Fruit fly (Drosophila melanogaster) whole organism, embryonic: ENCODE results near the gene CG17633.

Experiments
- ATbp ChIP-seq: fragments of 200-800 bp; sonication (Bioruptor generic); optimal IDR thresholded peaks from 2 replicates; lab custom pipeline; 2017; ENCODE audit warnings: missing biosample characterization, mild to moderate bottlenecking, missing genetic modification characterization, missing genetic modification reagents
- Abd-B ChIP-seq: fragments of 200-800 bp; sonication (Bioruptor generic); optimal IDR thresholded peaks from 2 replicates; lab custom pipeline; 2018; ENCODE audit warnings: missing biosample characterization, mild to moderate bottlenecking, missing genetic modification characterization, moderate library complexity
- Ada2b ChIP-seq: fragments of 200-800 bp; sonication (Bioruptor generic); IDR thresholded peaks from 2 replicates; pipeline ENCODE4 v1.3.6; 2022; ENCODE audit warnings: missing biosample characterization, missing genetic modification characterization
- C15 ChIP-seq: fragments of 200-800 bp; sonication (Bioruptor generic); IDR thresholded peaks from 3 replicates; pipeline ENCODE4 v1.3.6; 2022; ENCODE audit warnings: missing biosample characterization, missing genetic modification characterization
- CG10321 ChIP-seq: fragments of 200-800 bp; sonication (Bioruptor generic); IDR thresholded peaks from 2 replicates; pipeline ENCODE4 v1.3.6; 2022; ENCODE audit warnings: missing biosample characterization, missing genetic modification characterization
- CG12155 ChIP-seq: fragments of 200-800 bp; sonication (Bioruptor generic); optimal IDR thresholded peaks from 3 replicates; lab custom pipeline; 2016; ENCODE audit warnings: missing biosample characterization, missing genetic modification characterization
- CG13287 ChIP-seq: fragments of 200-800 bp; sonication (Bioruptor generic); IDR thresholded peaks from 2 replicates; pipeline ENCODE4 v1.3.6; 2022; ENCODE audit warnings: missing biosample characterization, missing genetic modification characterization; ENCODE audit not compliant: partially characterized antibody
- CG1603 ChIP-seq: fragments of 200-800 bp; sonication (Bioruptor generic); optimal IDR thresholded peaks from 2 replicates; lab custom pipeline; 2019; ENCODE audit warnings: missing biosample characterization, mild to moderate bottlenecking, missing genetic modification characterization, moderate library complexity
- CG17186 ChIP-seq: fragments of 200-800 bp; sonication (Bioruptor generic); optimal IDR thresholded peaks from 3 replicates; lab custom pipeline; 2017; ENCODE audit warnings: missing biosample characterization, missing genetic modification reagents, missing genetic modification characterization
- CG17359 ChIP-seq: fragments of 200-800 bp; sonication (Bioruptor generic); optimal IDR thresholded peaks from 3 replicates; lab custom pipeline; 2018; ENCODE audit warnings: missing biosample characterization, mild to moderate bottlenecking, missing genetic modification characterization, moderate library complexity
- CG17568 ChIP-seq: fragments of 200-800 bp; sonication (Bioruptor generic); optimal IDR thresholded peaks from 2 replicates; lab custom pipeline; 2018; ENCODE audit warnings: missing biosample characterization, mild to moderate bottlenecking, missing genetic modification characterization, moderate library complexity
- CG1792 ChIP-seq: fragments of 200-800 bp; sonication (Bioruptor generic); optimal IDR thresholded peaks from 2 replicates; lab custom pipeline; 2016; ENCODE audit warnings: missing biosample characterization, missing genetic modification characterization
- CG18011 ChIP-seq: fragments of 200-800 bp; sonication (Bioruptor generic); optimal IDR thresholded peaks from 2 replicates; lab custom pipeline; 2017; ENCODE audit warnings: missing biosample characterization, missing genetic modification characterization, mild to moderate bottlenecking, moderate library complexity, missing genotype
- CG2120 ChIP-seq: fragments of 200-800 bp; sonication (Bioruptor generic); optimal IDR thresholded peaks from 3 replicates; lab custom pipeline; 2016; ENCODE audit warnings: missing biosample characterization, missing genetic modification characterization
- CG2202 ChIP-seq: fragments of 200-800 bp; sonication (Bioruptor generic); optimal IDR thresholded peaks from 2 replicates; lab custom pipeline; 2018; ENCODE audit warnings: missing biosample characterization, mild to moderate bottlenecking, missing genetic modification characterization
- CG2875 ChIP-seq: fragments of 200-800 bp; sonication (Bioruptor generic); optimal IDR thresholded peaks from 2 replicates; lab custom pipeline; 2017; ENCODE audit warnings: missing biosample characterization, mild to moderate bottlenecking, missing genetic modification characterization, missing genetic modification reagents
- CG4707 ChIP-seq: fragments of 200-800 bp; sonication (Bioruptor generic); optimal IDR thresholded peaks from 2 replicates; lab custom pipeline; 2018; ENCODE audit warnings: missing biosample characterization, mild to moderate bottlenecking, missing genetic modification characterization, moderate library complexity
- CG7745 ChIP-seq: fragments of 200-800 bp; sonication (Bioruptor generic); optimal IDR thresholded peaks from 2 replicates; lab custom pipeline; 2018; ENCODE audit warnings: missing biosample characterization, mild to moderate bottlenecking, missing genetic modification characterization, moderate library complexity
- CG8359 ChIP-seq: fragments of 200-800 bp; sonication (Bioruptor generic); optimal IDR thresholded peaks from 2 replicates; lab custom pipeline; 2017; ENCODE audit warnings: missing biosample characterization, mild to moderate bottlenecking, missing genetic modification characterization, borderline replicate concordance
- CG9817 ChIP-seq: fragments of 200-800 bp; sonication (Bioruptor generic); optimal IDR thresholded peaks from 2 replicates; lab custom pipeline; 2018; ENCODE audit warnings: missing biosample characterization, mild to moderate bottlenecking, missing genetic modification characterization, moderate library complexity
- CHES-1-like ChIP-seq: fragments of 200-800 bp; sonication (Bioruptor generic); optimal IDR thresholded peaks from 2 replicates; lab custom pipeline; 2016; ENCODE audit warnings: missing biosample characterization, missing genetic modification characterization
- Dfd ChIP-seq, 2 experiments: fragments of >200 bp; optimal IDR thresholded peaks; 2 replicates each; lab custom pipeline; 2017; ENCODE audit warnings: missing biosample characterization in 2 of 2, missing genetic modification characterization in 2 of 2
- HLH3B ChIP-seq: fragments of 200-800 bp; sonication (Bioruptor generic); IDR thresholded peaks from 2 replicates; pipeline ENCODE4 v1.3.6; 2022; ENCODE audit warnings: missing biosample characterization, missing genetic modification characterization
- HLHmδ ChIP-seq: fragments of 200-800 bp; sonication (Bioruptor generic); optimal IDR thresholded peaks from 2 replicates; lab custom pipeline; 2018; ENCODE audit warnings: missing biosample characterization, mild to moderate bottlenecking, missing genetic modification characterization, moderate library complexity
- Hr3 ChIP-seq: fragments of 200-800 bp; sonication (Bioruptor generic); optimal IDR thresholded peaks from 3 replicates; lab custom pipeline; 2016; ENCODE audit warnings: missing biosample characterization, missing genetic modification characterization
- Hr51 ChIP-seq, 2 experiments: fragments of 200-800 bp; sonication (Bioruptor generic); optimal IDR thresholded peaks; 2 replicates in 1 of 2; 3 replicates in 1 of 2; lab custom pipeline; 2016 to 2018; ENCODE audit warnings: missing biosample characterization in 2 of 2, missing genetic modification characterization in 2 of 2, mild to moderate bottlenecking in 1 of 2, moderate library complexity in 1 of 2
- Hr78 ChIP-seq, 2 experiments: fragments of 200-800 bp in 1 of 2; fragments of >200 bp in 1 of 2; sonication (Bioruptor generic) in 1 of 2; optimal IDR thresholded peaks; 2 replicates each; lab custom pipeline; 2017 to 2019; ENCODE audit warnings: missing biosample characterization in 2 of 2, missing genetic modification characterization in 2 of 2, mild to moderate bottlenecking in 1 of 2, moderate library complexity in 1 of 2
- Optix ChIP-seq: fragments of 200-800 bp; sonication (Bioruptor generic); IDR thresholded peaks from 3 replicates; pipeline ENCODE4 v1.3.6; 2022; ENCODE audit warnings: missing biosample characterization, missing genetic modification characterization
- Rfx ChIP-seq: fragments of 200-800 bp; sonication (Bioruptor generic); IDR thresholded peaks from 2 replicates; pipeline ENCODE4 v1.3.6; 2022; ENCODE audit warnings: missing biosample characterization, missing genetic modification characterization
- abd-A ChIP-seq: fragments of 200-800 bp; sonication (Bioruptor generic); optimal IDR thresholded peaks from 3 replicates; lab custom pipeline; 2019; ENCODE audit warnings: missing biosample characterization, mild to moderate bottlenecking, missing genetic modification characterization, moderate library complexity
- aop ChIP-seq: fragments of 200-800 bp; sonication (Bioruptor generic); IDR thresholded peaks from 2 replicates; pipeline ENCODE4 v1.3.6; 2022; ENCODE audit warnings: missing biosample characterization, missing genetic modification characterization
- ase ChIP-seq: fragments of 200-800 bp; sonication (Bioruptor generic); IDR thresholded peaks from 3 replicates; pipeline ENCODE4 v1.3.6; 2022; ENCODE audit warnings: missing biosample characterization, missing genetic modification characterization
- ash1 ChIP-seq: fragments of 200-800 bp; sonication (Bioruptor generic); optimal IDR thresholded peaks from 2 replicates; lab custom pipeline; 2018; ENCODE audit warnings: missing biosample characterization, mild to moderate bottlenecking, missing genetic modification characterization
- bigmax ChIP-seq: fragments of 200-800 bp; sonication (Bioruptor generic); optimal IDR thresholded peaks from 2 replicates; lab custom pipeline; 2018; ENCODE audit warnings: missing biosample characterization, mild to moderate bottlenecking, missing genetic modification characterization
- chinmo ChIP-seq: fragments of 200-800 bp; sonication (Bioruptor generic); IDR thresholded peaks from 4 replicates; pipeline ENCODE4 v1.3.6; 2022; ENCODE audit warnings: missing biosample characterization, missing genetic modification characterization; ENCODE audit not compliant: partially characterized antibody
- crc ChIP-seq: fragments of 200-800 bp; sonication (Bioruptor generic); optimal IDR thresholded peaks from 2 replicates; lab custom pipeline; 2016; ENCODE audit warnings: missing biosample characterization, missing genetic modification characterization
- hkb ChIP-seq, 2 experiments: fragments of 200-800 bp in 1 of 2; fragments of >200 bp in 1 of 2; sonication (Bioruptor generic) in 1 of 2; IDR thresholded peaks in 1 of 2; optimal IDR thresholded peaks in 1 of 2; 2 replicates each; pipeline versions ENCODE4 v1.3.6 to Lab custom; 2017 to 2022; ENCODE audit warnings: missing biosample characterization in 1 of 2, missing genetic modification characterization in 1 of 2
- kay ChIP-seq: fragments of 200-800 bp; sonication (Bioruptor generic); optimal IDR thresholded peaks from 2 replicates; lab custom pipeline; 2016; ENCODE audit warnings: missing biosample characterization, missing genetic modification characterization
- knrl ChIP-seq: fragments of 200-800 bp; sonication (Bioruptor generic); IDR thresholded peaks from 3 replicates; pipeline ENCODE4 v1.3.6; 2022; ENCODE audit warnings: missing biosample characterization, missing genetic modification characterization; ENCODE audit not compliant: partially characterized antibody
- lov ChIP-seq, 2 experiments: fragments of 200-800 bp in 1 of 2; fragments of >200 bp in 1 of 2; sonication (Bioruptor generic) in 1 of 2; IDR thresholded peaks in 1 of 2; optimal IDR thresholded peaks in 1 of 2; 2 replicates in 1 of 2; 3 replicates in 1 of 2; pipeline versions ENCODE4 v1.3.6 to Lab custom; 2017 to 2022; ENCODE audit warnings: missing biosample characterization in 1 of 2, missing genetic modification characterization in 1 of 2
- pum ChIP-seq: fragments of 200-800 bp; sonication (Bioruptor generic); optimal IDR thresholded peaks from 2 replicates; lab custom pipeline; 2016; ENCODE audit warnings: missing biosample characterization, missing genetic modification characterization
- stc ChIP-seq: fragments of 200-800 bp; sonication (Bioruptor generic); IDR thresholded peaks from 2 replicates; pipeline ENCODE4 v1.3.6; 2022; ENCODE audit warnings: missing biosample characterization, missing genetic modification characterization
- stwl ChIP-seq: fragments of 200-800 bp; sonication (Bioruptor generic); optimal IDR thresholded peaks from 3 replicates; lab custom pipeline; 2018; ENCODE audit warnings: missing biosample characterization, mild to moderate bottlenecking, missing genetic modification characterization, moderate library complexity
- tio ChIP-seq: fragments of 200-800 bp; sonication (Bioruptor generic); optimal IDR thresholded peaks from 2 replicates; lab custom pipeline; 2017; ENCODE audit warnings: missing biosample characterization, missing genetic modification characterization, inconsistent platforms
- tup ChIP-seq: fragments of 200-800 bp; sonication (Bioruptor generic); optimal IDR thresholded peaks from 2 replicates; lab custom pipeline; 2016; ENCODE audit warnings: missing biosample characterization, mild to moderate bottlenecking, missing genetic modification characterization, moderate library complexity
- vvl ChIP-seq: fragments of 200-800 bp; sonication (Bioruptor generic); IDR thresholded peaks from 2 replicates; pipeline ENCODE4 v1.3.6; 2022; ENCODE audit warnings: missing biosample characterization, missing genetic modification characterization

CG17633 gene

dm6 chr2L:9757990-9758814 is 10.7 kb upstream of the CG17633 start, which contains the start of gene zf30C (continued):
- peak; percentile 76 for TF ChIP-seq stc
- peak; percentile 16 for TF ChIP-seq abd-A
- TF ChIP-seq Optix (GFP tag; lab: Robert Waterston, UW): peak; percentile 80
- peak; percentile 80 for TF ChIP-seq ATbp (GFP tag; lab: Kevin White, UChicago)
- TF ChIP-seq CG17568 (GFP tag; lab: Kevin White, UChicago): no peak
- peak; percentile 76 for TF ChIP-seq CG17359 (tag; lab: Kevin White, UChicago)
- peak; percentile 57; the same call in 1 of the 2 replicates for TF ChIP-seq CG10321
- TF ChIP-seq CG1792 (GFP tag; lab: Kevin White, UChicago): peak; percentile 85
- TF ChIP-seq lov (optimal IDR thresholded peaks at IDR 0.05; lab: Kevin White, UChicago): no peak
- peak; percentile 81; the same call in 2 of the 3 replicates for TF ChIP-seq lov (GFP tag; IDR thresholded peaks at IDR 0.05; lab: Robert Waterston, UW)
- no peak for TF ChIP-seq HLHmδ (GFP tag; lab: Kevin White, UChicago)
- TF ChIP-seq CG2202 (tag; lab: Kevin White, UChicago): peak; percentile 41
- peak; percentile 94 for TF ChIP-seq vvl (GFP tag; lab: Robert Waterston, UW)
- TF ChIP-seq CG13287: peak; percentile 66
- TF ChIP-seq Abd-B (GFP tag; lab: Kevin White, UChicago): peak; percentile 73
- TF ChIP-seq HLH3B (GFP tag; lab: Robert Waterston, UW): peak; percentile 70
- TF ChIP-seq CG4707: peak; percentile 41
- TF ChIP-seq Hr3 (GFP tag; lab: Kevin White, UChicago): peak; percentile 85
- TF ChIP-seq CG1603: peak; percentile 75
- TF ChIP-seq hkb (optimal IDR thresholded peaks at IDR 0.05; lab: Kevin White, UChicago): peak; percentile 74
- peak; percentile 65 for TF ChIP-seq hkb (GFP tag; IDR thresholded peaks at IDR 0.05; lab: Robert Waterston, UW)
- TF ChIP-seq CG2120 (GFP tag; lab: Kevin White, UChicago): peak; percentile 96
- TF ChIP-seq kay: peak; percentile 76
- TF ChIP-seq ash1 (GFP tag; lab: Kevin White, UChicago): no peak
- peak; percentile 77 for TF ChIP-seq ase (GFP tag; lab: Robert Waterston, UW)
- peak; percentile 100 for TF ChIP-seq CG12155 (GFP tag; lab: Kevin White, UChicago)
- peak; percentile 79 for TF ChIP-seq tup (GFP tag; lab: Kevin White, UChicago)
- peak; percentile 93 for TF ChIP-seq CHES-1-like (GFP tag; lab: Kevin White, UChicago)
- peak; percentile 69 for TF ChIP-seq CG17186 (GFP tag; lab: Kevin White, UChicago)
- peak; percentile 30 for TF ChIP-seq bigmax (GFP tag; lab: Kevin White, UChicago)
- peak; percentile 93 for TF ChIP-seq Rfx (GFP tag; lab: Robert Waterston, UW)
- TF ChIP-seq CG18011 (GFP tag; lab: Kevin White, UChicago): peak; percentile 82
- 0 out of 4 replicates have a peak, but pooled peaks have one; percentile 22 for TF ChIP-seq chinmo (GFP tag; lab: Robert Waterston, UW)
- TF ChIP-seq C15: peak; percentile 67; the same call in 1 of the 3 replicates
- TF ChIP-seq CG8359 (GFP tag; lab: Kevin White, UChicago): peak; percentile 38
- no peak for TF ChIP-seq CG7745
- TF ChIP-seq aop (GFP tag; lab: Robert Waterston, UW): no peak; the same call in 1 of the 2 replicates
- TF ChIP-seq Dfd (GFP tag; optimal IDR thresholded peaks at IDR 0.05; lab: Kevin White, UChicago): no peak
- TF ChIP-seq knrl (GFP tag; lab: Robert Waterston, UW): peak; percentile 69
- TF ChIP-seq CG2875: peak; percentile 39
- TF ChIP-seq Ada2b: peak; percentile 76
- TF ChIP-seq Hr78 (GFP tag; optimal IDR thresholded peaks at IDR 0.05; lab: Kevin White, UChicago): peak in 1 of 2 experiments; percentile 16
- TF ChIP-seq Hr51 (GFP tag; optimal IDR thresholded peaks at IDR 0.05; lab: Kevin White, UChicago): peak; percentile 61 to 92
- no peak for TF ChIP-seq tio (GFP tag; lab: Kevin White, UChicago)
- TF ChIP-seq pum (GFP tag; lab: Kevin White, UChicago): peak; percentile 93
- peak; percentile 85 for TF ChIP-seq CG9817
- TF ChIP-seq crc (GFP tag; lab: Kevin White, UChicago): peak; percentile 78
- peak; percentile 58 for TF ChIP-seq stwl (tag; lab: Kevin White, UChicago)
